Worm (Caenorhabditis elegans) whole organism, L4 larva: ENCODE data around the gene B0391.14.
A peak's percentile ranks its signal among the peaks of the same experiment; 100 is the strongest.

Source experiments
- D1046.2 ChIP-seq: fragments of 200-800 bp; sonication (Bioruptor generic); IDR thresholded peaks from 2 replicates; pipeline ENCODE4 v1.3.6; 2022; ENCODE audit warnings: missing genetic modification characterization, missing compliant biosample characterization
- F10B5.3 ChIP-seq: sonication (generic microtip); optimal IDR thresholded peaks from 2 replicates; lab custom pipeline; 2016; ENCODE audit warnings: mild to moderate bottlenecking, missing genetic modification characterization, missing compliant biosample characterization
- F26F4.8 ChIP-seq: fragments of 200-800 bp; sonication (Bioruptor generic); conservative IDR thresholded peaks from 2 replicates; pipeline ENCODE4 v1.3.6; 2022; ENCODE audit warnings: missing genetic modification characterization, missing compliant biosample characterization
- T26A8.4 ChIP-seq: fragments of 200-800 bp; sonication (Bioruptor generic); IDR thresholded peaks from 2 replicates; pipeline ENCODE4 v1.3.6; 2022; ENCODE audit warnings: missing genetic modification characterization, missing compliant biosample characterization
- Y48G9A.11 ChIP-seq: fragments of 200-800 bp; sonication (Bioruptor generic); IDR thresholded peaks from 2 replicates; pipeline ENCODE4 v1.3.6; 2022; ENCODE audit warnings: missing genetic modification reagents, missing genetic modification characterization, missing compliant biosample characterization
- Y5F2A.4 ChIP-seq: fragments of 200-800 bp; sonication (Bioruptor generic); optimal IDR thresholded peaks from 2 replicates; lab custom pipeline; 2018; ENCODE audit warnings: mild to moderate bottlenecking, missing genetic modification characterization, missing compliant biosample characterization
- ZK546.5 ChIP-seq, 2 experiments: sonication (generic microtip); optimal IDR thresholded peaks; 2 replicates each; lab custom pipeline; 2017; ENCODE audit warnings: missing biosample characterization in 2 of 2, missing genetic modification characterization in 2 of 2
- aha-1 ChIP-seq: fragments of 150-350 bp; peaks from one replicate; lab custom pipeline; 2014; ENCODE audit warnings: missing biosample characterization, missing genetic modification characterization
- ama-1 ChIP-seq: fragments of 150-350 bp; optimal IDR thresholded peaks from 2 replicates; lab custom pipeline; 2014; ENCODE audit warnings: inconsistent platforms, mixed read lengths
- arid-1 ChIP-seq: fragments of 200-800 bp; sonication (Bioruptor generic); conservative IDR thresholded peaks from 2 replicates; pipeline ENCODE4 v1.3.6; 2022; ENCODE audit warnings: missing genetic modification reagents, missing genetic modification characterization, missing compliant biosample characterization
- ceh-44 ChIP-seq: fragments of 200-800 bp; sonication (Bioruptor generic); IDR thresholded peaks from 2 replicates; pipeline ENCODE4 v1.3.6; 2022; ENCODE audit warnings: missing genetic modification reagents, missing genetic modification characterization, missing compliant biosample characterization
- ces-1 ChIP-seq: fragments of 150-350 bp; sonication (generic microtip); optimal IDR thresholded peaks from 4 replicates; lab custom pipeline; 2014; ENCODE audit warnings: missing biosample characterization, missing genetic modification reagents, missing genetic modification characterization
- daf-16 ChIP-seq, 3 experiments: sonication (generic microtip); optimal IDR thresholded peaks; 2 replicates each; lab custom pipeline; 2016 to 2017; ENCODE audit warnings: missing genetic modification characterization in 3 of 3, missing genetic modification reagents in 3 of 3, mild to moderate bottlenecking in 2 of 3, missing compliant biosample characterization in 2 of 3, missing biosample characterization in 1 of 3, moderate library complexity in 1 of 3
- daf-8 ChIP-seq: fragments of 200-800 bp; sonication (Bioruptor generic); IDR thresholded peaks from 2 replicates; pipeline ENCODE4 v1.3.6; 2022; ENCODE audit warnings: missing genetic modification characterization, missing compliant biosample characterization
- dmd-9 ChIP-seq: fragments of 200-800 bp; sonication (Bioruptor generic); IDR thresholded peaks from 2 replicates; pipeline ENCODE4 v1.3.6; 2022; ENCODE audit warnings: missing genetic modification reagents, missing genetic modification characterization, missing compliant biosample characterization
- dpl-1 ChIP-seq: fragments of 150-350 bp; optimal IDR thresholded peaks from 2 replicates; lab custom pipeline; 2014; ENCODE audit warnings: missing biosample characterization, missing genetic modification reagents, missing genetic modification characterization
- fkh-10 ChIP-seq: fragments of 150-350 bp; optimal IDR thresholded peaks from 2 replicates; lab custom pipeline; 2014; ENCODE audit warnings: missing biosample characterization, missing genetic modification reagents, missing genetic modification characterization
- gei-8 ChIP-seq: fragments of 200-800 bp; sonication (Bioruptor generic); optimal IDR thresholded peaks from 2 replicates; lab custom pipeline; 2018; ENCODE audit warnings: mild to moderate bottlenecking, missing genetic modification characterization, missing compliant biosample characterization
- lim-7 ChIP-seq: fragments of 200-800 bp; sonication (Bioruptor generic); IDR thresholded peaks from 2 replicates; pipeline ENCODE4 v1.3.6; 2022; ENCODE audit warnings: missing genetic modification characterization, missing compliant biosample characterization
- lin-38 ChIP-seq: fragments of 200-800 bp; sonication (Bioruptor generic); IDR thresholded peaks from 2 replicates; pipeline ENCODE4 v1.3.6; 2022; ENCODE audit warnings: missing genetic modification reagents, missing genetic modification characterization, missing compliant biosample characterization
- lir-3 ChIP-seq: sonication (generic microtip); optimal IDR thresholded peaks from 2 replicates; lab custom pipeline; 2016; ENCODE audit warnings: mild to moderate bottlenecking, missing genetic modification characterization, missing compliant biosample characterization
- madf-5 ChIP-seq, 2 experiments: fragments of 200-800 bp; sonication (Bioruptor generic); IDR thresholded peaks; 2 replicates each; pipeline ENCODE4 v1.3.6; 2022; ENCODE audit warnings: missing compliant biosample characterization in 2 of 2, missing genetic modification characterization in 2 of 2
- madf-9 ChIP-seq: fragments of 200-800 bp; sonication (Bioruptor generic); conservative IDR thresholded peaks from 2 replicates; pipeline ENCODE4 v1.3.6; 2022; ENCODE audit warnings: missing genetic modification reagents, missing genetic modification characterization, missing compliant biosample characterization
- mdl-1 ChIP-seq, 2 experiments: fragments of 150-350 bp in 1 of 2; sonication (generic microtip) in 1 of 2; optimal IDR thresholded peaks; 2 replicates each; lab custom pipeline; 2014 to 2017; ENCODE audit warnings: missing biosample characterization in 2 of 2, missing genetic modification characterization in 2 of 2
- mxl-2 ChIP-seq: fragments of 200-800 bp; sonication (Bioruptor generic); conservative IDR thresholded peaks from 2 replicates; pipeline ENCODE4 v1.3.6; 2022; ENCODE audit warnings: missing genetic modification reagents, missing genetic modification characterization, missing compliant biosample characterization
- nhr-10 ChIP-seq: fragments of 150-350 bp; optimal IDR thresholded peaks from 2 replicates; lab custom pipeline; 2014; ENCODE audit warnings: missing biosample characterization, missing genetic modification characterization
- nhr-102 ChIP-seq: sonication (generic microtip); optimal IDR thresholded peaks from 2 replicates; lab custom pipeline; 2016; ENCODE audit warnings: mild to moderate bottlenecking, missing genetic modification characterization, moderate library complexity, missing compliant biosample characterization
- nhr-11 ChIP-seq: fragments of 150-350 bp; optimal IDR thresholded peaks from 2 replicates; lab custom pipeline; 2014; ENCODE audit warnings: missing biosample characterization, missing genetic modification characterization
- nhr-41 ChIP-seq: fragments of 200-800 bp; sonication (Bioruptor generic); IDR thresholded peaks from 2 replicates; pipeline ENCODE4 v1.3.6; 2022; ENCODE audit warnings: missing genetic modification reagents, missing genetic modification characterization, missing compliant biosample characterization
- nhr-42 ChIP-seq: fragments of 200-800 bp; sonication (Bioruptor generic); IDR thresholded peaks from 2 replicates; pipeline ENCODE4 v1.3.6; 2022; ENCODE audit warnings: missing genetic modification characterization, missing compliant biosample characterization
- nhr-77 ChIP-seq: fragments of 150-350 bp; optimal IDR thresholded peaks from 2 replicates; lab custom pipeline; 2014; ENCODE audit warnings: missing biosample characterization, missing genetic modification characterization
- pqm-1 ChIP-seq: sonication (generic microtip); optimal IDR thresholded peaks from 2 replicates; lab custom pipeline; 2017; ENCODE audit warnings: missing biosample characterization, missing genetic modification characterization
- rbr-2 ChIP-seq: sonication (generic microtip); optimal IDR thresholded peaks from 2 replicates; lab custom pipeline; 2016; ENCODE audit warnings: missing genotype, missing genetic modification characterization, missing compliant biosample characterization
- sdz-12 ChIP-seq: fragments of 200-800 bp; sonication (Bioruptor generic); optimal IDR thresholded peaks from 2 replicates; lab custom pipeline; 2018; ENCODE audit warnings: mild to moderate bottlenecking, missing genetic modification characterization, missing compliant biosample characterization
- set-16 ChIP-seq: fragments of 200-800 bp; sonication (Bioruptor generic); IDR thresholded peaks from 2 replicates; pipeline ENCODE4 v1.3.6; 2022; ENCODE audit warnings: missing genetic modification reagents, missing genetic modification characterization, missing compliant biosample characterization
- skn-1 ChIP-seq: fragments of 150-350 bp; optimal IDR thresholded peaks from 2 replicates; lab custom pipeline; 2014; ENCODE audit warnings: missing biosample characterization, missing genetic modification characterization
- tra-1 ChIP-seq: fragments of 200-800 bp; sonication (Bioruptor generic); IDR thresholded peaks from 2 replicates; pipeline ENCODE4 v1.3.6; 2022; ENCODE audit warnings: missing genetic modification reagents, missing genetic modification characterization, missing compliant biosample characterization
- unc-39 ChIP-seq: sonication (generic microtip); optimal IDR thresholded peaks from 2 replicates; lab custom pipeline; 2017; ENCODE audit warnings: missing biosample characterization, missing genetic modification characterization
- unc-62 ChIP-seq, 3 experiments: fragments of 150-350 bp in 1 of 3; sonication (generic microtip); optimal IDR thresholded peaks in 2 of 3; peaks in 1 of 3; 1 replicate in 1 of 3; 2 replicates in 2 of 3; lab custom pipeline; 2014 to 2017; ENCODE audit warnings: missing biosample characterization in 3 of 3, missing genetic modification characterization in 3 of 3, missing genetic modification reagents in 3 of 3, missing genotype in 1 of 3
- zfp-3 ChIP-seq: fragments of 200-800 bp; sonication (Bioruptor generic); conservative IDR thresholded peaks from 2 replicates; pipeline ENCODE4 v1.3.6; 2022; ENCODE audit warnings: missing genetic modification reagents, missing genetic modification characterization, missing compliant biosample characterization
- zip-2 ChIP-seq: fragments of 150-350 bp; optimal IDR thresholded peaks from 2 replicates; lab custom pipeline; 2014; ENCODE audit warnings: missing biosample characterization, missing genetic modification characterization

Gene B0391.14

ce11 chrV:15569702-15570430 is 29.8 kb downstream of the B0391.14 start, which contains the start of gene lsm-5 (continued):
- TF ChIP-seq Y5F2A.4 (GFP tag; lab: Kevin White, UChicago) (no peak), nhr-41 (GFP tag; lab: Robert Waterston, UW) (no peak), daf-8 (no peak), skn-1 (tag; lab: Kevin White, UChicago) (no peak), lir-3 (tag; lab: Kevin White, UChicago) (no peak), sdz-12 (no peak), madf-9 (no peak), unc-39 (tag; lab: Kevin White, UChicago) (no peak), dmd-9 (GFP tag; lab: Robert Waterston, UW) (no peak), nhr-10 (tag; lab: Kevin White, UChicago) (peak; percentile 85)
- TF ChIP-seq, all 104 proteins: peak for 17

ce11 chrV:15568381-15568780 is 31.3 kb downstream of the B0391.14 start:
- TF ChIP-seq tra-1 (GFP tag; lab: Robert Waterston, UW) = no peak
- no peak for TF ChIP-seq nhr-11 (tag; lab: Kevin White, UChicago)
- no peak for TF ChIP-seq F10B5.3 (tag; lab: Kevin White, UChicago)
- TF ChIP-seq lin-38 (GFP tag; lab: Robert Waterston, UW) = no peak
- no peak for TF ChIP-seq nhr-77
- no peak for TF ChIP-seq sdz-12
- no peak for TF ChIP-seq skn-1 (tag; lab: Kevin White, UChicago)
- TF ChIP-seq D1046.2 (GFP tag; lab: Robert Waterston, UW) = no peak
- TF ChIP-seq nhr-10 (tag; lab: Kevin White, UChicago) = no peak
- TF ChIP-seq mdl-1 (tag; optimal IDR thresholded peaks at IDR 0.05; lab: Kevin White, UChicago) = no peak
- no peak for TF ChIP-seq daf-8
- no peak for TF ChIP-seq zfp-3 (GFP tag; lab: Robert Waterston, UW)
- no peak for TF ChIP-seq madf-5 (GFP tag; IDR thresholded peaks at IDR 0.05; lab: Robert Waterston, UW)
- no peak for TF ChIP-seq nhr-42 (GFP tag; lab: Robert Waterston, UW)
- TF ChIP-seq rbr-2 (tag; lab: Kevin White, UChicago) = no peak
- no peak for TF ChIP-seq dpl-1 (GFP tag; lab: Kevin White, UChicago)
- no peak for TF ChIP-seq nhr-41 (GFP tag; lab: Robert Waterston, UW)

DNA sequence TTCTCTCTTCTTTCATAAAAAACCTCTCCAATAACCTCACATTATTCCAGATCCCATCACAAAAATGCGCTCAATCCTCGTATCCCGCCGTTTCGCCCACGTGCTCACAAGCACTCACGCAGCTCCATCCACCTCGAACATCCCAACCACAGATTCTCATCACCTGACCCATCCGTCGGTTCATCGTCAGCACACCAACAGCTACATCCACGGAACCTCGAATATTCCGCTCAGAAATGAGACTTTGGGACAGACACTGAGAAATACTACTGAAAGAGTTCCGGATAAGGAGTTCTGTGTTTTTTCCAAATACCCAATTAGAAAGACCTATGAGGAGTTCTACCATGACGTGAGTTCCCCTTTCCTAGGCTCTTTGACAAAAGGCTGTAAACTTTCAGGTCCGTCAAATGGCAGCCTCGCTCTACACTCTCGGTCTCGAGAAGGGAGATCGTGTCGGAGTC is 32.3 kb downstream of the B0391.14 start, which contains the start of gene acs-2:
Gene acs-2 (plus strand): TSS at position 51 of the 461 bp plus-strand sequence.
- TF ChIP-seq ama-1 (lab: Kevin White, UChicago) (peak; percentile 52), arid-1 (no peak), unc-62 (GFP tag; optimal IDR thresholded peaks at IDR 0.05 in 1 of 2; lab: Kevin White, UChicago) (peak in 1 of 2 experiments; percentile 32), unc-62 (tag; optimal IDR thresholded peaks at IDR 0.05; lab: Kevin White, UChicago) (no peak)

DNA sequence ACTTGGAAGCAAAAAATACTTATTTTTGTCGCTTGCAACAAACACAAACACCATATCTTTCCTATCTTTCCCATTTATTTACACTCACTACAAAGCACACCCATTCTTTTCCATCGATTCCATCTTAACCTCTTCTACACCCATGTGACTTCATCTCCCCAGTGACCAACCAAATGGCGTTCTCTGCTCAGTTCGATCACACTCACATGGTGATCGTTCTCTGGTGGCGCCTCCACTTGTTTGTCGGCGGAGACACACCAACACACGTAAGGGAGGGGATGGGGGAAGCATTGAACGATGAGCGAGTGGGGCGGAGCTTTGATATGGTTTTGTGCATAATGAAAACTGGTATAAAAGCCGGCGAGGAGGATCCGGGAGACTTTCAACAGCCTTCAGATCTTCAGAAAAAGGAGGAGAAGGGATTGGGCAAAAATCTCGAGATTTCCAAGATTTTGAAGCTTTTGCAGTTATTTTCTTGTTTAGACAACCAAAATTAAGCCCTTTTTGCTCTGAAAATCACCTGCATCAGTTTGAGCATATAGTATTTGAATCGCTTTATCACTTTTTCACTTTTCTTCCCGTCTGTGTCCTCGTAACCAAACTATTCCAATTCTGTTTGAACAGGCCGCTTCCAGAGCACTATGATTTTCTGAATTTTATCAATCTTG is 33.0 kb downstream of the B0391.14 start:
- TF ChIP-seq unc-62 (GFP tag; optimal IDR thresholded peaks at IDR 0.05 in 1 of 2; lab: Kevin White, UChicago) (peak in 1 of 2 experiments; percentile 99), unc-62 (tag; optimal IDR thresholded peaks at IDR 0.05; lab: Kevin White, UChicago) (no peak), daf-16 (GFP tag; optimal IDR thresholded peaks at IDR 0.05; lab: Kevin White, UChicago) (peak in 1 of 2 experiments; percentile 54), daf-16 (tag; optimal IDR thresholded peaks at IDR 0.05; lab: Kevin White, UChicago) (peak; percentile 76), zfp-3 (GFP tag; lab: Robert Waterston, UW) (no peak), madf-5 (GFP tag; IDR thresholded peaks at IDR 0.05; lab: Robert Waterston, UW) (no peak), madf-9 (no peak), pqm-1 (tag; lab: Kevin White, UChicago) (no peak), skn-1 (tag; lab: Kevin White, UChicago) (no peak), Y48G9A.11 (GFP tag; lab: Robert Waterston, UW) (no peak), T26A8.4 (GFP tag; lab: Robert Waterston, UW) (0 out of 2 replicates have a peak, but pooled peaks have one; percentile 18), F26F4.8 (no peak), gei-8 (GFP tag; lab: Kevin White, UChicago) (no peak), zip-2 (tag; lab: Kevin White, UChicago) (no peak), nhr-102 (peak; percentile 74), ZK546.5 (tag; optimal IDR thresholded peaks at IDR 0.05; lab: Kevin White, UChicago) (no peak), tra-1 (GFP tag; lab: Robert Waterston, UW) (no peak; the same call in 1 of the 2 replicates), rbr-2 (tag; lab: Kevin White, UChicago) (peak; percentile 63), ceh-44 (GFP tag; lab: Robert Waterston, UW) (no peak), sdz-12 (no peak), fkh-10 (GFP tag; lab: Kevin White, UChicago) (no peak), aha-1 (tag; lab: Kevin White, UChicago) (peak; percentile 99), ces-1 (no peak), set-16 (GFP tag; lab: Robert Waterston, UW) (peak; percentile 47; the same call in 1 of the 2 replicates), lim-7 (GFP tag; lab: Robert Waterston, UW) (no peak), mxl-2 (GFP tag; lab: Robert Waterston, UW) (no peak)
